Fruit fly (Drosophila melanogaster) whole organism, embryonic: ENCODE data around the gene Pvf3.

Experiments
- Atf6 ChIP-seq: fragments of 200-800 bp; sonication (Bioruptor generic); IDR thresholded peaks from 2 replicates; pipeline ENCODE4 v1.3.6; 2022; ENCODE audit warnings: missing biosample characterization, missing genetic modification characterization
- CG17829 ChIP-seq: fragments of 200-800 bp; optimal IDR thresholded peaks from 2 replicates; lab custom pipeline; 2019; ENCODE audit warnings: missing biosample characterization, mild to moderate bottlenecking, missing genetic modification characterization, moderate library complexity
- CG2120 ChIP-seq: fragments of 200-800 bp; sonication (Bioruptor generic); optimal IDR thresholded peaks from 3 replicates; lab custom pipeline; 2016; ENCODE audit warnings: missing biosample characterization, missing genetic modification characterization
- CG9609 ChIP-seq: fragments of 200-800 bp; sonication (Bioruptor generic); optimal IDR thresholded peaks from 3 replicates; lab custom pipeline; 2016; ENCODE audit warnings: missing biosample characterization, missing genetic modification characterization
- Ets65A ChIP-seq: fragments of 200-800 bp; sonication (Bioruptor generic); peaks from one replicate; lab custom pipeline; 2016; ENCODE audit warnings: missing biosample characterization, missing genetic modification characterization
- H15 ChIP-seq: fragments of 200-800 bp; sonication (Bioruptor generic); IDR thresholded peaks from 3 replicates; pipeline ENCODE4 v1.3.6; 2022; ENCODE audit warnings: missing biosample characterization, missing genetic modification characterization
- MTF-1 ChIP-seq: fragments of 200-800 bp; sonication (Bioruptor generic); optimal IDR thresholded peaks from 2 replicates; lab custom pipeline; 2018; ENCODE audit warnings: missing biosample characterization, mild to moderate bottlenecking, missing genetic modification characterization, borderline replicate concordance
- PHDP ChIP-seq: fragments of 200-800 bp; sonication (Bioruptor generic); optimal IDR thresholded peaks from 3 replicates; lab custom pipeline; 2018; ENCODE audit warnings: missing biosample characterization, mild to moderate bottlenecking, missing genetic modification characterization, moderate library complexity
- btn ChIP-seq: fragments of 200-800 bp; sonication (Bioruptor generic); optimal IDR thresholded peaks from 2 replicates; lab custom pipeline; 2016; ENCODE audit warnings: missing biosample characterization, missing genetic modification characterization
- chn ChIP-seq: fragments of 200-800 bp; sonication (Bioruptor generic); optimal IDR thresholded peaks from 2 replicates; lab custom pipeline; 2016; ENCODE audit warnings: missing biosample characterization, missing genetic modification characterization
- ci ChIP-seq: fragments of 200-800 bp; sonication (Bioruptor generic); IDR thresholded peaks from 3 replicates; pipeline ENCODE4 v1.3.6; 2022; ENCODE audit warnings: missing biosample characterization, missing genetic modification characterization
- mld ChIP-seq: fragments of 200-800 bp; sonication (Bioruptor generic); IDR thresholded peaks from 3 replicates; pipeline ENCODE4 v1.3.6; 2022; ENCODE audit warnings: missing biosample characterization, missing genetic modification characterization; ENCODE audit not compliant: partially characterized antibody

DNA sequence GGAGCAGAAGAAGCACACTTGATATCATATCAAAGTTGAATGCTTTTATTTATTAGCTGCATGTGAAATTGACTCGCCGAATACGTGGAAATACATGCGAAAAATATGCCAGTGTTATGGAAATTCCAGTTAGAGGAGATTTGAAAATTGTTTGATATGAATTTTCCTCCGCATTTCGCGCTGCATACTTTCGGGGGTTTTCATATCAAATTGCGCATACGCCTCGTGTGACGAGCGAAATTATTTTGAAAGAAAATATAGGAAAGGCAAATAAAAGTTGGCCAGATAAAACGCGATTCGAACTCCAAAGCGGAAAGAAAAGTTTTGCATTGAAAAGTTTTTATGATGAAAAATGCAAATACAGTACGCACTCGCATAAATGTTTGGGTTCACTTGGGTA lies 47.2 kb downstream of the Pvf3 start:
- TF ChIP-seq chn (GFP tag; lab: Kevin White, UChicago), result no peak
- no peak for TF ChIP-seq btn
- TF ChIP-seq MTF-1 (GFP tag; lab: Kevin White, UChicago), result no peak
- TF ChIP-seq PHDP (tag; lab: Kevin White, UChicago), result no peak
- no peak for TF ChIP-seq ci (GFP tag; lab: Robert Waterston, UW)
- no peak for TF ChIP-seq mld (GFP tag; lab: Robert Waterston, UW)
- no peak for TF ChIP-seq Atf6 (GFP tag; lab: Robert Waterston, UW)
- no peak for TF ChIP-seq CG9609 (GFP tag; lab: Kevin White, UChicago)
- no peak for TF ChIP-seq H15 (GFP tag; lab: Robert Waterston, UW)
- no peak for TF ChIP-seq Ets65A (GFP tag; lab: Kevin White, UChicago)
- no peak for TF ChIP-seq CG2120
- no peak for TF ChIP-seq CG17829 (tag; lab: Kevin White, UChicago)
